Fruit fly (Drosophila melanogaster) whole organism, embryonic: ENCODE results near the gene scpr-C.

Experiments
- CG11085 ChIP-seq: fragments of 200-800 bp; sonication (Bioruptor generic); IDR thresholded peaks from 2 replicates; pipeline ENCODE4 v1.3.6; 2022; ENCODE audit warnings: missing biosample characterization, missing genetic modification characterization
- CG14014 ChIP-seq: fragments of 200-800 bp; sonication (Bioruptor generic); IDR thresholded peaks from 2 replicates; pipeline ENCODE4 v1.3.6; 2022; ENCODE audit warnings: missing biosample characterization, missing genetic modification characterization
- CG14860 ChIP-seq: fragments of 200-800 bp; sonication (Bioruptor generic); IDR thresholded peaks from 3 replicates; pipeline ENCODE4 v1.3.6; 2022; ENCODE audit warnings: missing biosample characterization, missing genetic modification characterization; ENCODE audit not compliant: partially characterized antibody
- CG15011 ChIP-seq: fragments of 200-800 bp; sonication (Bioruptor generic); optimal IDR thresholded peaks from 3 replicates; lab custom pipeline; 2018; ENCODE audit warnings: missing biosample characterization, mild to moderate bottlenecking, missing genetic modification characterization
- CG17359 ChIP-seq: fragments of 200-800 bp; sonication (Bioruptor generic); optimal IDR thresholded peaks from 3 replicates; lab custom pipeline; 2018; ENCODE audit warnings: missing biosample characterization, mild to moderate bottlenecking, missing genetic modification characterization, moderate library complexity
- CG17385 ChIP-seq: fragments of 200-800 bp; sonication (Bioruptor generic); optimal IDR thresholded peaks from 3 replicates; lab custom pipeline; 2018; ENCODE audit warnings: missing biosample characterization, mild to moderate bottlenecking, missing genetic modification characterization
- CG18476 ChIP-seq: fragments of 200-800 bp; sonication (Bioruptor generic); optimal IDR thresholded peaks from 2 replicates; lab custom pipeline; 2016; ENCODE audit warnings: missing biosample characterization, mild to moderate bottlenecking, missing genetic modification characterization
- CG18599 ChIP-seq: fragments of 200-800 bp; sonication (Bioruptor generic); optimal IDR thresholded peaks from 3 replicates; lab custom pipeline; 2017; ENCODE audit warnings: missing biosample characterization, missing genetic modification characterization, mild to moderate bottlenecking, moderate library complexity, missing genetic modification reagents
- CG3065 ChIP-seq: fragments of 200-800 bp; sonication (Bioruptor generic); optimal IDR thresholded peaks from 2 replicates; lab custom pipeline; 2016; ENCODE audit warnings: missing biosample characterization, missing genetic modification characterization
- CG31224 ChIP-seq: fragments of 200-800 bp; sonication (Bioruptor generic); IDR thresholded peaks from 2 replicates; pipeline ENCODE4 v1.3.6; 2022; ENCODE audit warnings: missing biosample characterization, missing genetic modification characterization
- CG32532 ChIP-seq: fragments of 200-800 bp; sonication (Bioruptor generic); IDR thresholded peaks from 2 replicates; pipeline ENCODE4 v1.3.6; 2022; ENCODE audit warnings: missing biosample characterization, missing genetic modification characterization
- CG34422 ChIP-seq: fragments of 200-800 bp; sonication (Bioruptor generic); IDR thresholded peaks from 3 replicates; pipeline ENCODE4 v1.3.6; 2022; ENCODE audit warnings: missing biosample characterization, missing genetic modification characterization
- CG3847 ChIP-seq: fragments of 200-800 bp; sonication (Bioruptor generic); IDR thresholded peaks from 2 replicates; pipeline ENCODE4 v1.3.6; 2022; ENCODE audit warnings: missing biosample characterization, missing genetic modification characterization
- CG4617 ChIP-seq: fragments of 200-800 bp; sonication (Bioruptor generic); optimal IDR thresholded peaks from 3 replicates; lab custom pipeline; 2016; ENCODE audit warnings: missing biosample characterization, missing genetic modification characterization, borderline replicate concordance
- CG8089 ChIP-seq: fragments of 200-800 bp; sonication (Bioruptor generic); optimal IDR thresholded peaks from 3 replicates; lab custom pipeline; 2016; ENCODE audit warnings: missing biosample characterization, missing genetic modification characterization
- CG9727 ChIP-seq: fragments of 200-800 bp; sonication (Bioruptor generic); optimal IDR thresholded peaks from 3 replicates; lab custom pipeline; 2017; ENCODE audit warnings: missing biosample characterization, mild to moderate bottlenecking, missing genetic modification characterization
- Chrac-16 ChIP-seq: fragments of 200-800 bp; sonication (Bioruptor generic); optimal IDR thresholded peaks from 3 replicates; lab custom pipeline; 2016; ENCODE audit warnings: missing biosample characterization, missing genetic modification characterization
- D19A ChIP-seq: fragments of 200-800 bp; optimal IDR thresholded peaks from 3 replicates; lab custom pipeline; 2019; ENCODE audit warnings: missing biosample characterization, mild to moderate bottlenecking, missing genetic modification characterization, moderate library complexity
- Dip2 ChIP-seq: fragments of 200-800 bp; sonication (Bioruptor generic); IDR thresholded peaks from 2 replicates; pipeline ENCODE4 v1.3.6; 2022; ENCODE audit warnings: missing biosample characterization, missing genetic modification characterization
- Dp ChIP-seq: fragments of 200-800 bp; sonication (Bioruptor generic); optimal IDR thresholded peaks from 2 replicates; lab custom pipeline; 2018; ENCODE audit warnings: missing biosample characterization, mild to moderate bottlenecking, missing genetic modification characterization, moderate library complexity
- E2f2 ChIP-seq: fragments of 200-800 bp; sonication (Bioruptor generic); IDR thresholded peaks from 2 replicates; pipeline ENCODE4 v1.3.6; 2022; ENCODE audit warnings: missing biosample characterization, missing genetic modification characterization
- Hmr ChIP-seq: fragments of 200-800 bp; sonication (Bioruptor generic); optimal IDR thresholded peaks from 3 replicates; lab custom pipeline; 2017; ENCODE audit warnings: mild to moderate bottlenecking, missing biosample characterization, missing genetic modification reagents, missing genetic modification characterization
- Lpt ChIP-seq: fragments of >200 bp; optimal IDR thresholded peaks from 2 replicates; lab custom pipeline; 2018; ENCODE audit warnings: missing biosample characterization, missing genetic modification characterization
- MBD-R2 ChIP-seq: fragments of 200-800 bp; sonication (Bioruptor generic); IDR thresholded peaks from 2 replicates; pipeline ENCODE4 v1.3.6; 2022; ENCODE audit warnings: missing biosample characterization, missing genetic modification characterization
- MESR4 ChIP-seq: fragments of 200-800 bp; sonication (Bioruptor generic); optimal IDR thresholded peaks from 2 replicates; lab custom pipeline; 2018; ENCODE audit warnings: missing biosample characterization, mild to moderate bottlenecking, missing genetic modification characterization, moderate library complexity
- Meics ChIP-seq: fragments of 200-800 bp; sonication (Bioruptor generic); optimal IDR thresholded peaks from 2 replicates; lab custom pipeline; 2017; ENCODE audit warnings: missing biosample characterization, mild to moderate bottlenecking, missing genetic modification characterization
- Oli ChIP-seq: fragments of 200-800 bp; sonication (Bioruptor generic); optimal IDR thresholded peaks from 2 replicates; lab custom pipeline; 2018; ENCODE audit warnings: missing biosample characterization, mild to moderate bottlenecking, missing genetic modification characterization, moderate library complexity
- Scr ChIP-seq: fragments of 200-800 bp; sonication (Bioruptor generic); IDR thresholded peaks from 2 replicates; pipeline ENCODE4 v1.3.6; 2022; ENCODE audit warnings: missing biosample characterization, missing genetic modification characterization; ENCODE audit not compliant: partially characterized antibody
- Trl ChIP-seq, 3 experiments: fragments of >200 bp in 2 of 3; fragments of 200-800 bp in 1 of 3; sonication (Bioruptor generic) in 1 of 3; optimal IDR thresholded peaks; 2 replicates in 1 of 3; 3 replicates in 2 of 3; lab custom pipeline; 2016 to 2017; ENCODE audit warnings: missing biosample characterization in 1 of 3, missing genetic modification characterization in 1 of 3
- YL-1 ChIP-seq: fragments of 200-800 bp; sonication (Bioruptor generic); optimal IDR thresholded peaks from 3 replicates; lab custom pipeline; 2017; ENCODE audit warnings: missing biosample characterization, mild to moderate bottlenecking, missing genetic modification characterization
- al ChIP-seq: fragments of 200-800 bp; sonication (Bioruptor generic); IDR thresholded peaks from 2 replicates; pipeline ENCODE4 v1.3.6; 2022; ENCODE audit warnings: missing biosample characterization, missing genetic modification characterization
- corto ChIP-seq: fragments of 200-800 bp; sonication (Bioruptor generic); optimal IDR thresholded peaks from 2 replicates; lab custom pipeline; 2016; ENCODE audit warnings: missing biosample characterization, mild to moderate bottlenecking, missing genetic modification characterization, moderate library complexity
- crp ChIP-seq, 2 experiments: fragments of 200-800 bp; sonication (Bioruptor generic); optimal IDR thresholded peaks; 2 replicates in 1 of 2; 3 replicates in 1 of 2; lab custom pipeline; 2017; ENCODE audit warnings: missing biosample characterization in 2 of 2, missing genetic modification characterization in 2 of 2, mild to moderate bottlenecking in 1 of 2, moderate library complexity in 1 of 2
- eve ChIP-seq, 2 experiments: fragments of >200 bp; optimal IDR thresholded peaks; 2 replicates each; lab custom pipeline; 2017; ENCODE audit warnings: missing biosample characterization in 2 of 2, missing genetic modification characterization in 2 of 2
- eyg ChIP-seq: fragments of 200-800 bp; sonication (Bioruptor generic); optimal IDR thresholded peaks from 3 replicates; lab custom pipeline; 2016; ENCODE audit warnings: missing biosample characterization, missing genetic modification characterization
- gfzf ChIP-seq: fragments of 200-800 bp; sonication (Bioruptor generic); optimal IDR thresholded peaks from 2 replicates; lab custom pipeline; 2016; ENCODE audit warnings: missing biosample characterization, mild to moderate bottlenecking, missing genetic modification characterization, moderate library complexity
- ham ChIP-seq: fragments of 200-800 bp; sonication (Bioruptor generic); IDR thresholded peaks from 2 replicates; pipeline ENCODE4 v1.3.6; 2022; ENCODE audit warnings: missing biosample characterization, missing genetic modification characterization
- inv ChIP-seq: fragments of 200-800 bp; sonication (Bioruptor generic); IDR thresholded peaks from 2 replicates; pipeline ENCODE4 v1.3.6; 2022; ENCODE audit warnings: missing biosample characterization, missing genetic modification characterization; ENCODE audit not compliant: partially characterized antibody
- otp ChIP-seq: fragments of 200-800 bp; sonication (Bioruptor generic); IDR thresholded peaks from 3 replicates; pipeline ENCODE4, ENCODE4 v1.3.6; 2022; ENCODE audit warnings: missing biosample characterization, missing genetic modification characterization
- pb ChIP-seq: fragments of 200-800 bp; sonication (Bioruptor generic); optimal IDR thresholded peaks from 3 replicates; lab custom pipeline; 2016; ENCODE audit warnings: missing biosample characterization, missing genetic modification characterization
- pzg ChIP-seq: fragments of 200-800 bp; sonication (Bioruptor generic); optimal IDR thresholded peaks from 3 replicates; lab custom pipeline; 2018; ENCODE audit warnings: missing biosample characterization, mild to moderate bottlenecking, missing genetic modification characterization, moderate library complexity
- sim ChIP-seq: fragments of 200-800 bp; sonication (Bioruptor generic); IDR thresholded peaks from 2 replicates; pipeline ENCODE4 v1.3.6; 2022; ENCODE audit warnings: missing biosample characterization, missing genetic modification characterization
- sisA ChIP-seq: fragments of 200-800 bp; sonication (Bioruptor generic); IDR thresholded peaks from 2 replicates; pipeline ENCODE4 v1.3.6; 2022; ENCODE audit warnings: missing biosample characterization, missing genetic modification characterization
- tap ChIP-seq: fragments of 200-800 bp; optimal IDR thresholded peaks from 3 replicates; lab custom pipeline; 2019; ENCODE audit warnings: missing biosample characterization, mild to moderate bottlenecking, missing genetic modification characterization, moderate library complexity
- tll ChIP-seq, 2 experiments: fragments of 200-800 bp in 1 of 2; fragments of >200 bp in 1 of 2; sonication (Bioruptor generic) in 1 of 2; optimal IDR thresholded peaks; 2 replicates each; lab custom pipeline; 2017 to 2019; ENCODE audit warnings: missing biosample characterization in 2 of 2, missing genetic modification characterization in 2 of 2, mild to moderate bottlenecking in 1 of 2, moderate library complexity in 1 of 2
- trem ChIP-seq: fragments of 200-800 bp; optimal IDR thresholded peaks from 3 replicates; lab custom pipeline; 2019; ENCODE audit warnings: missing biosample characterization, mild to moderate bottlenecking, missing genetic modification characterization, moderate library complexity

Gene scpr-C

DNA sequence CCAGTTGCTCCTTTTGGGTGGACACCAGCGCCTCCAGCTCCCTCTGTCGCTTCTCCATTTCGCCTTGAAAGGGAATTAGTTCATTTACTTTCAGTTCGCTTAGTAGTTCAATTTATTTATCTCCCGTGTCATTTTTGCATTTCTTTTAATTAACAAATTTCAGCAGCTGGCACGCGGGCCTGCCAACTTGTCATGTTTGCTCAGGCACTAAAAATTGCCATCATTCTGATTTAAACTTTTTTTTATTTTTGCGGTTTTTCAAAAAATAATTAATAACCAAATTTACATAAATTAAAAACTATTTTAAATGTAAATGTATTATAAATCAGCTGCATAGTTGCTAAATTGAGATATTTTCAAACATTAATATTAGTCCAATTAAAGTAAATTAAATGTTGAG lies 5.1 kb downstream of the scpr-C start, which contains the start of gene GCC88:
TSS of gene GCC88 (minus strand) at position 209 of the 400 bp plus-strand sequence.
- TF ChIP-seq Meics (GFP tag; lab: Kevin White, UChicago) (no peak), MESR4 (peak; percentile 45), CG18599 (GFP tag; lab: Kevin White, UChicago) (no peak), tap (tag; lab: Kevin White, UChicago) (no peak), Scr (GFP tag; lab: Robert Waterston, UW) (no peak), Chrac-16 (no peak), Lpt (GFP tag; lab: Kevin White, UChicago) (no peak), Dp (GFP tag; lab: Kevin White, UChicago) (peak; percentile 29), CG11085 (GFP tag; lab: Robert Waterston, UW) (no peak), gfzf (GFP tag; lab: Kevin White, UChicago) (peak; percentile 63), CG3065 (GFP tag; lab: Kevin White, UChicago) (no peak), pzg (peak; percentile 27), YL-1 (GFP tag; lab: Kevin White, UChicago) (no peak), CG18476 (GFP tag; lab: Kevin White, UChicago) (no peak), MBD-R2 (GFP tag; lab: Robert Waterston, UW) (peak; percentile 78), D19A (no peak), CG9727 (GFP tag; lab: Kevin White, UChicago) (no peak), CG3847 (GFP tag; lab: Robert Waterston, UW) (no peak), Oli (tag; lab: Kevin White, UChicago) (no peak), CG14860 (GFP tag; lab: Robert Waterston, UW) (no peak), E2f2 (GFP tag; lab: Robert Waterston, UW) (peak; percentile 39; the same call in 1 of the 2 replicates), otp (GFP tag; lab: Robert Waterston, UW) (no peak), sisA (GFP tag; lab: Robert Waterston, UW) (no peak), Trl (optimal IDR thresholded peaks at IDR 0.05; lab: Kevin White, UChicago) (no peak), Trl (GFP tag; optimal IDR thresholded peaks at IDR 0.05; lab: Kevin White, UChicago) (no peak), ham (GFP tag; lab: Robert Waterston, UW) (no peak), CG34422 (0 out of 3 replicates have a peak, but pooled peaks have one; percentile 1), CG17385 (no peak), trem (tag; lab: Kevin White, UChicago) (peak; percentile 98), corto (GFP tag; lab: Kevin White, UChicago) (no peak), CG15011 (GFP tag; lab: Kevin White, UChicago) (no peak), Dip2 (GFP tag; lab: Robert Waterston, UW) (no peak), tll (GFP tag; optimal IDR thresholded peaks at IDR 0.05; lab: Kevin White, UChicago) (no peak), eyg (no peak), sim (no peak), CG17359 (peak; percentile 91), eve (GFP tag; optimal IDR thresholded peaks at IDR 0.05; lab: Kevin White, UChicago) (no peak), inv (no peak), al (GFP tag; lab: Robert Waterston, UW) (no peak), Hmr (no peak), CG8089 (GFP tag; lab: Kevin White, UChicago) (no peak), CG31224 (GFP tag; lab: Robert Waterston, UW) (no peak), pb (GFP tag; lab: Kevin White, UChicago) (no peak), crp (GFP tag; optimal IDR thresholded peaks at IDR 0.05; lab: Kevin White, UChicago) (peak; percentile 23 to 84), CG32532 (GFP tag; lab: Robert Waterston, UW) (no peak), CG4617 (GFP tag; lab: Kevin White, UChicago) (peak; percentile 46), CG14014 (no peak)
